Fruit fly (Drosophila melanogaster) whole organism, prepupa: Measurements from ENCODE around the gene TwdlL.

ENCODE experiments used
- Blimp-1 ChIP-seq: fragments of 200-800 bp; sonication (Bioruptor generic); optimal IDR thresholded peaks from 3 replicates; lab custom pipeline; 2017; ENCODE audit warnings: missing biosample characterization, missing genetic modification characterization, mild to moderate bottlenecking, moderate library complexity, missing genetic modification reagents
- CG10669 ChIP-seq: fragments of 200-800 bp; sonication (Bioruptor generic); optimal IDR thresholded peaks from 3 replicates; lab custom pipeline; 2018; ENCODE audit warnings: missing biosample characterization, mild to moderate bottlenecking, missing genetic modification characterization, moderate library complexity
- CG11294 ChIP-seq: fragments of 200-800 bp; sonication (Bioruptor generic); IDR thresholded peaks from 2 replicates; pipeline ENCODE4 v1.3.6; 2022; ENCODE audit warnings: missing biosample characterization, missing genetic modification characterization
- CG11762 ChIP-seq: fragments of 200-800 bp; sonication (Bioruptor generic); optimal IDR thresholded peaks from 3 replicates; lab custom pipeline; 2016; ENCODE audit warnings: missing biosample characterization, missing genetic modification characterization; ENCODE audit not compliant: insufficient read depth
- CG15336 ChIP-seq: fragments of 200-800 bp; sonication (Bioruptor generic); IDR thresholded peaks from 2 replicates; pipeline ENCODE4 v1.3.6; 2022; ENCODE audit warnings: missing biosample characterization, missing genetic modification characterization
- CG1621 ChIP-seq: fragments of 200-800 bp; sonication (Bioruptor generic); optimal IDR thresholded peaks from 3 replicates; lab custom pipeline; 2018; ENCODE audit warnings: missing biosample characterization, mild to moderate bottlenecking, missing genetic modification characterization
- CG16779 ChIP-seq: fragments of 200-800 bp; sonication (Bioruptor generic); optimal IDR thresholded peaks from 3 replicates; lab custom pipeline; 2017; ENCODE audit warnings: missing biosample characterization, mild to moderate bottlenecking, missing genetic modification characterization
- CG3032 ChIP-seq: fragments of 200-800 bp; optimal IDR thresholded peaks from 2 replicates; lab custom pipeline; 2019; ENCODE audit warnings: missing biosample characterization, mild to moderate bottlenecking, missing genetic modification characterization, moderate library complexity
- CG31627 ChIP-seq: fragments of 200-800 bp; sonication (Bioruptor generic); optimal IDR thresholded peaks from 3 replicates; lab custom pipeline; 2016; ENCODE audit warnings: missing biosample characterization, missing genetic modification characterization
- CG32006 ChIP-seq: fragments of 200-800 bp; sonication (Bioruptor generic); optimal IDR thresholded peaks from 3 replicates; lab custom pipeline; 2017; ENCODE audit warnings: missing biosample characterization, mild to moderate bottlenecking, missing genetic modification characterization
- CG34406 ChIP-seq: fragments of 200-800 bp; sonication (Bioruptor generic); optimal IDR thresholded peaks from 3 replicates; lab custom pipeline; 2016; ENCODE audit warnings: missing biosample characterization, missing genetic modification characterization
- CG3919 ChIP-seq: fragments of 200-800 bp; sonication (Bioruptor generic); optimal IDR thresholded peaks from 3 replicates; lab custom pipeline; 2016; ENCODE audit warnings: missing biosample characterization, missing genetic modification characterization
- CG4318 ChIP-seq: fragments of 200-800 bp; sonication (Bioruptor generic); optimal IDR thresholded peaks from 3 replicates; lab custom pipeline; 2017; ENCODE audit warnings: missing biosample characterization, mild to moderate bottlenecking, missing genetic modification characterization
- CG6163 ChIP-seq: fragments of 200-800 bp; sonication (Bioruptor generic); IDR thresholded peaks from 3 replicates; pipeline ENCODE4 v1.3.6; 2022; ENCODE audit warnings: missing biosample characterization, missing genetic modification characterization
- CG6854 ChIP-seq: fragments of 200-800 bp; sonication (Bioruptor generic); optimal IDR thresholded peaks from 2 replicates; lab custom pipeline; 2017; ENCODE audit warnings: missing biosample characterization, mild to moderate bottlenecking, missing genetic modification characterization
- CG8119 ChIP-seq: fragments of 200-800 bp; sonication (Bioruptor generic); IDR thresholded peaks from 3 replicates; pipeline ENCODE4 v1.3.6; 2022; ENCODE audit warnings: missing biosample characterization, missing genetic modification characterization
- Eip93F ChIP-seq: fragments of 200-800 bp; sonication (Bioruptor generic); optimal IDR thresholded peaks from 2 replicates; lab custom pipeline; 2016; ENCODE audit warnings: missing biosample characterization, mild to moderate bottlenecking, missing genetic modification characterization
- Ets21C ChIP-seq: fragments of 200-800 bp; sonication (Bioruptor generic); optimal IDR thresholded peaks from 3 replicates; lab custom pipeline; 2016; ENCODE audit warnings: missing biosample characterization, missing genetic modification characterization
- Ets96B ChIP-seq: fragments of 200-800 bp; optimal IDR thresholded peaks from 2 replicates; lab custom pipeline; 2019; ENCODE audit warnings: missing biosample characterization, mild to moderate bottlenecking, missing genetic modification characterization, moderate library complexity
- Hr4 ChIP-seq: fragments of 200-800 bp; sonication (Bioruptor generic); optimal IDR thresholded peaks from 3 replicates; lab custom pipeline; 2016; ENCODE audit warnings: missing biosample characterization, missing genetic modification characterization
- OdsH ChIP-seq: fragments of 200-800 bp; sonication (Bioruptor generic); optimal IDR thresholded peaks from 3 replicates; lab custom pipeline; 2016; ENCODE audit warnings: missing biosample characterization, missing genetic modification characterization
- Smox ChIP-seq: fragments of 200-800 bp; sonication (Bioruptor generic); optimal IDR thresholded peaks from 3 replicates; lab custom pipeline; 2016; ENCODE audit warnings: missing biosample characterization, missing genetic modification characterization
- Sox102F ChIP-seq: fragments of 200-800 bp; sonication (Bioruptor generic); optimal IDR thresholded peaks from 2 replicates; lab custom pipeline; 2016; ENCODE audit warnings: missing biosample characterization, mild to moderate bottlenecking, missing genetic modification characterization
- Sox14 ChIP-seq: fragments of 200-800 bp; sonication (Bioruptor generic); optimal IDR thresholded peaks from 3 replicates; lab custom pipeline; 2016; ENCODE audit warnings: missing biosample characterization, missing genetic modification characterization
- Sox15 ChIP-seq: fragments of 200-800 bp; sonication (Bioruptor generic); optimal IDR thresholded peaks from 3 replicates; lab custom pipeline; 2016; ENCODE audit warnings: missing biosample characterization, missing genetic modification characterization
- achi ChIP-seq: fragments of 200-800 bp; sonication (Bioruptor generic); optimal IDR thresholded peaks from 3 replicates; lab custom pipeline; 2016; ENCODE audit warnings: missing biosample characterization, missing genetic modification characterization
- cyc ChIP-seq: fragments of 200-800 bp; sonication (Bioruptor generic); optimal IDR thresholded peaks from 3 replicates; lab custom pipeline; 2016; ENCODE audit warnings: missing biosample characterization, missing genetic modification characterization
- dsx ChIP-seq: fragments of 200-800 bp; optimal IDR thresholded peaks from 3 replicates; lab custom pipeline; 2019; ENCODE audit warnings: missing biosample characterization, mild to moderate bottlenecking, missing genetic modification characterization, moderate library complexity; ENCODE audit not compliant: poor library complexity, severe bottlenecking
- eg ChIP-seq: fragments of 200-800 bp; sonication (Bioruptor generic); IDR thresholded peaks from 3 replicates; pipeline ENCODE4 v1.3.6; 2022; ENCODE audit warnings: missing biosample characterization, missing genetic modification characterization
- fd59A ChIP-seq: fragments of 200-800 bp; sonication (Bioruptor generic); optimal IDR thresholded peaks from 2 replicates; lab custom pipeline; 2017; ENCODE audit warnings: missing biosample characterization, mild to moderate bottlenecking, missing genetic modification characterization, missing genetic modification reagents
- fd85E ChIP-seq: fragments of 200-800 bp; sonication (Bioruptor generic); optimal IDR thresholded peaks from 3 replicates; lab custom pipeline; 2016; ENCODE audit warnings: missing biosample characterization, missing genetic modification characterization
- fkh ChIP-seq: fragments of 200-800 bp; sonication (Bioruptor generic); optimal IDR thresholded peaks from 3 replicates; lab custom pipeline; 2017; ENCODE audit warnings: missing biosample characterization, mild to moderate bottlenecking, missing genetic modification characterization, moderate library complexity
- lz ChIP-seq: fragments of 200-800 bp; sonication (Bioruptor generic); optimal IDR thresholded peaks from 3 replicates; lab custom pipeline; 2016; ENCODE audit warnings: missing biosample characterization, missing genetic modification characterization
- net ChIP-seq: fragments of 200-800 bp; sonication (Bioruptor generic); optimal IDR thresholded peaks from 3 replicates; lab custom pipeline; 2016; ENCODE audit warnings: missing biosample characterization, missing genetic modification characterization
- salr ChIP-seq, 2 experiments: fragments of 200-800 bp; sonication (Bioruptor generic); optimal IDR thresholded peaks; 3 replicates each; lab custom pipeline; 2016 to 2018; ENCODE audit warnings: missing biosample characterization in 2 of 2, missing genetic modification characterization in 2 of 2, mild to moderate bottlenecking in 1 of 2
- vri ChIP-seq: fragments of 200-800 bp; sonication (Bioruptor generic); optimal IDR thresholded peaks from 3 replicates; lab custom pipeline; 2016; ENCODE audit warnings: missing biosample characterization, mild to moderate bottlenecking, missing genetic modification characterization

Gene TwdlL

dm6 chr3R:26625552-26625951, at the start of gene TwdlL:
TwdlL (minus strand) TSS chr3R:26625652.
- TF ChIP-seq lz (no peak), Ets96B (tag; lab: Kevin White, UChicago) (no peak), Eip93F (GFP tag; lab: Kevin White, UChicago) (no peak), CG16779 (tag; lab: Kevin White, UChicago) (no peak), Sox102F (GFP tag; lab: Kevin White, UChicago) (no peak), Sox15 (GFP tag; lab: Kevin White, UChicago) (no peak), salr (GFP tag; optimal IDR thresholded peaks at IDR 0.05; lab: Kevin White, UChicago) (no peak), cyc (GFP tag; lab: Kevin White, UChicago) (no peak), CG11294 (GFP tag; lab: Robert Waterston, UW) (no peak), CG15336 (GFP tag; lab: Robert Waterston, UW) (no peak), CG3919 (GFP tag; lab: Kevin White, UChicago) (no peak), CG11762 (GFP tag; lab: Kevin White, UChicago) (no peak), achi (GFP tag; lab: Kevin White, UChicago) (no peak), Hr4 (no peak), CG1621 (tag; lab: Kevin White, UChicago) (no peak), CG10669 (GFP tag; lab: Kevin White, UChicago) (no peak), CG3032 (tag; lab: Kevin White, UChicago) (no peak)

dm6 chr3R:26671525-26672132, 46.2 kb upstream of the TwdlL start:
- no peak for TF ChIP-seq Sox102F (GFP tag; lab: Kevin White, UChicago)
- no peak for TF ChIP-seq CG15336 (GFP tag; lab: Robert Waterston, UW)
- TF ChIP-seq Ets21C (GFP tag; lab: Kevin White, UChicago) = no peak
- no peak for TF ChIP-seq fd85E (GFP tag; lab: Kevin White, UChicago)
- TF ChIP-seq CG32006 (GFP tag; lab: Kevin White, UChicago) = peak; percentile 6
- no peak for TF ChIP-seq OdsH
- no peak for TF ChIP-seq Smox
- TF ChIP-seq CG11294 (GFP tag; lab: Robert Waterston, UW) = no peak

DNA sequence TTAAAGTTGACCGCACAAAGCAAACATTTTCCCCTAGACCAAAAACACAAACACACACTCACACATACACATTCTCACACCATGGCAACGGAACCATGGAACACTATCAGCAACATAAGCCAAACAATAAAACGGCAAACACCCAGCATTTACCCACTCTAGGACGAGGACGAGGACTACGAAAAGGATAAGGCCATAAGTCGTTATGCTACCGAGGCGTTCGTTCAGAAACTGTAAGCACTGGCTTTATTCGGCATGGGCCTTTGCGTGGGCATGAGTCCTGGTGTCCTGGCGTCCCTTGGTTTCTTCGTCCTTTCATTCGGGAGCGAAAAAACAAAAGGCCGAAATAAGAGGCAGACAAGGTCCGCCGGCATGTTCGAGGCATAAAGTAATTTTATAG, 44.8 kb upstream of the TwdlL start:
- no peak for TF ChIP-seq achi (GFP tag; lab: Kevin White, UChicago)
- no peak for TF ChIP-seq vri
- TF ChIP-seq dsx (GFP tag; lab: Kevin White, UChicago) = no peak
- no peak for TF ChIP-seq Sox14 (GFP tag; lab: Kevin White, UChicago)
- TF ChIP-seq CG15336 (GFP tag; lab: Robert Waterston, UW) = no peak
- TF ChIP-seq CG6854 (GFP tag; lab: Kevin White, UChicago) = no peak
- no peak for TF ChIP-seq CG4318
- no peak for TF ChIP-seq CG6163 (GFP tag; lab: Robert Waterston, UW)
- TF ChIP-seq CG1621 (tag; lab: Kevin White, UChicago) = no peak
- TF ChIP-seq lz = no peak
- no peak for TF ChIP-seq CG31627
- TF ChIP-seq cyc (GFP tag; lab: Kevin White, UChicago) = no peak
- TF ChIP-seq eg = no peak
- no peak for TF ChIP-seq net

- TF ChIP-seq Eip93F (GFP tag; lab: Kevin White, UChicago) (no peak), CG11762 (GFP tag; lab: Kevin White, UChicago) (no peak), CG3919 (GFP tag; lab: Kevin White, UChicago) (no peak), CG8119 (GFP tag; lab: Robert Waterston, UW) (no peak), fkh (no peak), CG16779 (tag; lab: Kevin White, UChicago) (no peak), salr (GFP tag; optimal IDR thresholded peaks at IDR 0.05; lab: Kevin White, UChicago) (no peak), Hr4 (no peak), CG3032 (tag; lab: Kevin White, UChicago) (no peak), fd85E (GFP tag; lab: Kevin White, UChicago) (no peak), CG4318 (no peak), fd59A (GFP tag; lab: Kevin White, UChicago) (no peak), lz (no peak), CG1621 (tag; lab: Kevin White, UChicago) (no peak), CG34406 (no peak), Blimp-1 (GFP tag; lab: Kevin White, UChicago) (no peak)
These were observed 30.7 kb upstream of the TwdlL start, which contains the start of gene Tb for dm6 chr3R:26656140-26656539. Tb (plus strand) TSS chr3R:26656440.
